Fruit fly (Drosophila melanogaster) whole organism, embryonic: Measurements from ENCODE around the gene TfIIA-S.

Experiments
- CG10366 ChIP-seq: fragments of 200-800 bp; sonication (Bioruptor generic); IDR thresholded peaks from 2 replicates; pipeline ENCODE4 v1.3.6; 2022; ENCODE audit warnings: missing biosample characterization, missing genetic modification characterization
- CG10462 ChIP-seq: fragments of 200-800 bp; sonication (Bioruptor generic); optimal IDR thresholded peaks from 2 replicates; lab custom pipeline; 2016; ENCODE audit warnings: missing biosample characterization, missing genetic modification characterization
- CG10959 ChIP-seq: fragments of 200-800 bp; sonication (Bioruptor generic); IDR thresholded peaks from 2 replicates; pipeline ENCODE4 v1.3.6; 2022; ENCODE audit warnings: missing biosample characterization, missing genetic modification characterization
- CG10979 ChIP-seq: fragments of 200-800 bp; sonication (Bioruptor generic); optimal IDR thresholded peaks from 2 replicates; lab custom pipeline; 2018; ENCODE audit warnings: missing biosample characterization, mild to moderate bottlenecking, missing genetic modification characterization, moderate library complexity
- CG11456 ChIP-seq: fragments of 200-800 bp; sonication (Bioruptor generic); IDR thresholded peaks from 3 replicates; pipeline ENCODE4 v1.3.6; 2022; ENCODE audit warnings: missing biosample characterization, missing genetic modification characterization
- CG11504 ChIP-seq: fragments of 200-800 bp; sonication (Bioruptor generic); optimal IDR thresholded peaks from 3 replicates; lab custom pipeline; 2019; ENCODE audit warnings: missing biosample characterization, mild to moderate bottlenecking, missing genetic modification characterization, moderate library complexity
- CG12219 ChIP-seq: fragments of 200-800 bp; sonication (Bioruptor generic); optimal IDR thresholded peaks from 3 replicates; lab custom pipeline; 2018; ENCODE audit warnings: missing biosample characterization, mild to moderate bottlenecking, missing genetic modification characterization
- CG12391 ChIP-seq: fragments of 200-800 bp; sonication (Bioruptor generic); optimal IDR thresholded peaks from 3 replicates; lab custom pipeline; 2018; ENCODE audit warnings: missing biosample characterization, mild to moderate bottlenecking, missing genetic modification characterization, moderate library complexity
- CG1603 ChIP-seq: fragments of 200-800 bp; sonication (Bioruptor generic); optimal IDR thresholded peaks from 2 replicates; lab custom pipeline; 2019; ENCODE audit warnings: missing biosample characterization, mild to moderate bottlenecking, missing genetic modification characterization, moderate library complexity
- CG18262 ChIP-seq: fragments of 200-800 bp; optimal IDR thresholded peaks from 3 replicates; lab custom pipeline; 2019; ENCODE audit warnings: missing biosample characterization, mild to moderate bottlenecking, missing genetic modification characterization, moderate library complexity
- CG2199 ChIP-seq: fragments of 200-800 bp; sonication (Bioruptor generic); IDR thresholded peaks from 3 replicates; pipeline ENCODE4 v1.3.6; 2022; ENCODE audit warnings: missing biosample characterization, missing genetic modification characterization
- CG2678 ChIP-seq: fragments of 200-800 bp; sonication (Bioruptor generic); optimal IDR thresholded peaks from 3 replicates; lab custom pipeline; 2019; ENCODE audit warnings: missing biosample characterization, mild to moderate bottlenecking, missing genetic modification characterization, moderate library complexity
- CG2712 ChIP-seq: fragments of 200-800 bp; optimal IDR thresholded peaks from 3 replicates; lab custom pipeline; 2019; ENCODE audit warnings: missing biosample characterization, mild to moderate bottlenecking, missing genetic modification characterization, moderate library complexity
- CG4328 ChIP-seq: fragments of 200-800 bp; sonication (Bioruptor generic); optimal IDR thresholded peaks from 3 replicates; lab custom pipeline; 2017; ENCODE audit warnings: missing biosample characterization, missing genetic modification reagents, missing genetic modification characterization
- CG6689 ChIP-seq: fragments of 200-800 bp; sonication (Bioruptor generic); IDR thresholded peaks from 2 replicates; pipeline ENCODE4 v1.3.6; 2022; ENCODE audit warnings: missing biosample characterization, missing genetic modification characterization
- CG7839 ChIP-seq: fragments of 200-800 bp; sonication (Bioruptor generic); optimal IDR thresholded peaks from 3 replicates; lab custom pipeline; 2018; ENCODE audit warnings: missing biosample characterization, mild to moderate bottlenecking, missing genetic modification characterization, moderate library complexity
- CG9727 ChIP-seq: fragments of 200-800 bp; sonication (Bioruptor generic); optimal IDR thresholded peaks from 3 replicates; lab custom pipeline; 2017; ENCODE audit warnings: missing biosample characterization, mild to moderate bottlenecking, missing genetic modification characterization
- CTCF ChIP-seq: fragments of 200-800 bp; sonication (Bioruptor generic); optimal IDR thresholded peaks from 2 replicates; lab custom pipeline; 2017; ENCODE audit warnings: missing biosample characterization, mild to moderate bottlenecking, missing genetic modification characterization, moderate library complexity
- Camta ChIP-seq: fragments of 200-800 bp; sonication (Bioruptor generic); optimal IDR thresholded peaks from 2 replicates; lab custom pipeline; 2016; ENCODE audit warnings: missing biosample characterization, missing genetic modification characterization
- D19A ChIP-seq: fragments of 200-800 bp; optimal IDR thresholded peaks from 3 replicates; lab custom pipeline; 2019; ENCODE audit warnings: missing biosample characterization, mild to moderate bottlenecking, missing genetic modification characterization, moderate library complexity
- D19B ChIP-seq: fragments of 200-800 bp; sonication (Bioruptor generic); optimal IDR thresholded peaks from 2 replicates; lab custom pipeline; 2017; ENCODE audit warnings: missing biosample characterization, mild to moderate bottlenecking, missing genetic modification characterization
- Deaf1 ChIP-seq: fragments of 200-800 bp; optimal IDR thresholded peaks from 3 replicates; lab custom pipeline; 2019; ENCODE audit warnings: missing biosample characterization, mild to moderate bottlenecking, missing genetic modification characterization, moderate library complexity
- Doc3 ChIP-seq: fragments of 200-800 bp; sonication (Bioruptor generic); IDR thresholded peaks from 3 replicates; pipeline ENCODE4 v1.3.6; 2022; ENCODE audit warnings: missing biosample characterization, missing genetic modification characterization; ENCODE audit not compliant: partially characterized antibody
- Dp ChIP-seq: fragments of 200-800 bp; sonication (Bioruptor generic); optimal IDR thresholded peaks from 2 replicates; lab custom pipeline; 2018; ENCODE audit warnings: missing biosample characterization, mild to moderate bottlenecking, missing genetic modification characterization, moderate library complexity
- Elba2 ChIP-seq: fragments of 200-800 bp; sonication (Bioruptor generic); optimal IDR thresholded peaks from 3 replicates; lab custom pipeline; 2016; ENCODE audit warnings: missing biosample characterization, missing genetic modification characterization
- Ets65A ChIP-seq: fragments of 200-800 bp; sonication (Bioruptor generic); peaks from one replicate; lab custom pipeline; 2016; ENCODE audit warnings: missing biosample characterization, missing genetic modification characterization
- Hsf ChIP-seq: fragments of 200-800 bp; sonication (Bioruptor generic); optimal IDR thresholded peaks from 3 replicates; lab custom pipeline; 2016; ENCODE audit warnings: missing biosample characterization, missing genetic modification characterization
- Pdp1 ChIP-seq, 2 experiments: fragments of 200-800 bp; sonication (Bioruptor generic); optimal IDR thresholded peaks; 3 replicates each; lab custom pipeline; 2016; ENCODE audit warnings: missing biosample characterization in 2 of 2, missing genetic modification characterization in 2 of 2, mild to moderate bottlenecking in 1 of 2, moderate library complexity in 1 of 2
- Rx ChIP-seq: fragments of 200-800 bp; sonication (Bioruptor generic); IDR thresholded peaks from 2 replicates; pipeline ENCODE4 v1.3.6; 2022; ENCODE audit warnings: missing biosample characterization, missing genetic modification characterization
- Sox102F ChIP-seq: fragments of 200-800 bp; sonication (Bioruptor generic); optimal IDR thresholded peaks from 2 replicates; lab custom pipeline; 2018; ENCODE audit warnings: missing biosample characterization, mild to moderate bottlenecking, missing genetic modification characterization, moderate library complexity
- TFAM ChIP-seq: fragments of 200-800 bp; sonication (Bioruptor generic); optimal IDR thresholded peaks from 2 replicates; lab custom pipeline; 2017; ENCODE audit warnings: missing biosample characterization, missing genetic modification characterization, inconsistent platforms
- Xrp1 ChIP-seq: fragments of 200-800 bp; sonication (Bioruptor generic); IDR thresholded peaks from 2 replicates; pipeline ENCODE4 v1.3.6; 2022; ENCODE audit warnings: missing biosample characterization, missing genetic modification characterization
- ase ChIP-seq: fragments of 200-800 bp; sonication (Bioruptor generic); IDR thresholded peaks from 3 replicates; pipeline ENCODE4 v1.3.6; 2022; ENCODE audit warnings: missing biosample characterization, missing genetic modification characterization
- bab2 ChIP-seq: fragments of 200-800 bp; sonication (Bioruptor generic); optimal IDR thresholded peaks from 2 replicates; lab custom pipeline; 2016; ENCODE audit warnings: missing biosample characterization, missing genetic modification characterization
- bsh ChIP-seq, 2 experiments: fragments of 200-800 bp; sonication (Bioruptor generic); optimal IDR thresholded peaks; 2 replicates each; lab custom pipeline; 2017 to 2018; ENCODE audit warnings: mild to moderate bottlenecking in 2 of 2, missing biosample characterization in 2 of 2, missing genetic modification characterization in 2 of 2, moderate library complexity in 1 of 2
- danr ChIP-seq: fragments of 200-800 bp; sonication (Bioruptor generic); IDR thresholded peaks from 2 replicates; pipeline ENCODE4 v1.3.6; 2022; ENCODE audit warnings: missing biosample characterization, missing genetic modification characterization
- dmrt11E ChIP-seq: fragments of 200-800 bp; sonication (Bioruptor generic); optimal IDR thresholded peaks from 3 replicates; lab custom pipeline; 2018; ENCODE audit warnings: missing biosample characterization, mild to moderate bottlenecking, missing genetic modification characterization, moderate library complexity
- fd102C ChIP-seq: fragments of 200-800 bp; sonication (Bioruptor generic); optimal IDR thresholded peaks from 2 replicates; lab custom pipeline; 2018; ENCODE audit warnings: missing biosample characterization, mild to moderate bottlenecking, missing genetic modification characterization, moderate library complexity
- fd96Cb ChIP-seq: fragments of 200-800 bp; sonication (Bioruptor generic); optimal IDR thresholded peaks from 2 replicates; lab custom pipeline; 2018; ENCODE audit warnings: missing biosample characterization, mild to moderate bottlenecking, missing genetic modification characterization, moderate library complexity
- gem ChIP-seq: fragments of 200-800 bp; sonication (Bioruptor generic); optimal IDR thresholded peaks from 2 replicates; lab custom pipeline; 2019; ENCODE audit warnings: missing biosample characterization, mild to moderate bottlenecking, missing genetic modification characterization, moderate library complexity
- grn ChIP-seq: fragments of 200-800 bp; sonication (Bioruptor generic); optimal IDR thresholded peaks from 3 replicates; lab custom pipeline; 2017; ENCODE audit warnings: missing biosample characterization, missing genetic modification characterization
- hb ChIP-seq: fragments of 200-800 bp; sonication (Bioruptor generic); IDR thresholded peaks from 3 replicates; pipeline ENCODE4 v1.3.6; 2022; ENCODE audit warnings: missing biosample characterization, missing genetic modification characterization; ENCODE audit not compliant: partially characterized antibody
- lab ChIP-seq: fragments of 200-800 bp; sonication (Bioruptor generic); optimal IDR thresholded peaks from 3 replicates; lab custom pipeline; 2017; ENCODE audit warnings: missing biosample characterization, missing genetic modification characterization, mild to moderate bottlenecking, moderate library complexity, missing genetic modification reagents
- p53 ChIP-seq: fragments of 200-800 bp; sonication (Bioruptor generic); optimal IDR thresholded peaks from 2 replicates; lab custom pipeline; 2016; ENCODE audit warnings: missing biosample characterization, missing genetic modification characterization
- pnt ChIP-seq: fragments of 200-800 bp; sonication (Bioruptor generic); optimal IDR thresholded peaks from 3 replicates; lab custom pipeline; 2016; ENCODE audit warnings: missing biosample characterization, missing genetic modification characterization
- prd ChIP-seq, 3 experiments: fragments of >200 bp in 2 of 3; fragments of 200-800 bp in 1 of 3; sonication (Bioruptor generic) in 1 of 3; optimal IDR thresholded peaks in 2 of 3; IDR thresholded peaks in 1 of 3; 2 replicates in 2 of 3; 3 replicates in 1 of 3; pipeline versions ENCODE4 v1.3.6 to Lab custom; 2017 to 2022; ENCODE audit warnings: missing biosample characterization in 1 of 3, missing genetic modification characterization in 1 of 3
- repo ChIP-seq: fragments of 200-800 bp; sonication (Bioruptor generic); optimal IDR thresholded peaks from 2 replicates; lab custom pipeline; 2016; ENCODE audit warnings: missing biosample characterization, missing genetic modification characterization
- sisA ChIP-seq: fragments of 200-800 bp; sonication (Bioruptor generic); IDR thresholded peaks from 2 replicates; pipeline ENCODE4 v1.3.6; 2022; ENCODE audit warnings: missing biosample characterization, missing genetic modification characterization
- so ChIP-seq: fragments of 200-800 bp; sonication (Bioruptor generic); IDR thresholded peaks from 3 replicates; pipeline ENCODE4 v1.3.6; 2022; ENCODE audit warnings: missing biosample characterization, missing genetic modification characterization
- sug ChIP-seq: fragments of 200-800 bp; optimal IDR thresholded peaks from 2 replicates; lab custom pipeline; 2019; ENCODE audit warnings: missing biosample characterization, mild to moderate bottlenecking, missing genetic modification characterization, moderate library complexity
- zf30C ChIP-seq: fragments of 200-800 bp; sonication (Bioruptor generic); optimal IDR thresholded peaks from 3 replicates; lab custom pipeline; 2018; ENCODE audit warnings: missing biosample characterization, mild to moderate bottlenecking, missing genetic modification characterization

The TfIIA-S gene

DNA sequence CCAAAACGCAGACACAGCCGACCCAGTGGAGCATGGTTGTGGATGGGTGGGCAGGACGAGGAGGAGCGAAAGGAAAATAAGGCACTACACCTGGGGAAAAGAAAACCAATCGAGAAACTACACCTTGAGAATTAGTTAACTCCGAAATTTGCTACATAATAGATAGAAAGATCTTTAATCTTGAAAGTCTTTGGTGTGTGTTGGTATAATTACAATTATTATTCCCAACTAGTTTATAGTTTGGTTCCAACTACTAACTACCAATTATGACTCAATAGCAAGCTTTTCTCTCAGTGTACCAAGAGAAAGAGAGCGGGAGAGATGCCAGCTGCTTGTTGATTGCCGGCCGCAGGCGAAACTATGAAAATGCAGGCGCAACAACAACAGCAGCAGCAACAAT is 16.7 kb downstream of the TfIIA-S start (continued):
- peak; percentile 4 for TF ChIP-seq Hsf (GFP tag; lab: Kevin White, UChicago)
- TF ChIP-seq prd (optimal IDR thresholded peaks at IDR 0.05; lab: Kevin White, UChicago) = no peak
- peak; percentile 52; the same call in 2 of the 3 replicates for TF ChIP-seq prd (GFP tag; IDR thresholded peaks at IDR 0.05; lab: Robert Waterston, UW)
- no peak for TF ChIP-seq CG11456
- TF ChIP-seq Deaf1 (tag; lab: Kevin White, UChicago) = no peak
- no peak for TF ChIP-seq ase (GFP tag; lab: Robert Waterston, UW)
- TF ChIP-seq CG18262 (tag; lab: Kevin White, UChicago) = peak; percentile 17
- TF ChIP-seq gem = peak; percentile 37
- TF ChIP-seq Ets65A = peak; percentile 74
- no peak for TF ChIP-seq TFAM
- TF ChIP-seq p53 = no peak
- no peak for TF ChIP-seq CG10462 (GFP tag; lab: Kevin White, UChicago)
- 0 out of 2 replicates have a peak, but pooled peaks have one; percentile 10 for TF ChIP-seq CG6689 (GFP tag; lab: Robert Waterston, UW)
- peak; percentile 35 for TF ChIP-seq dmrt11E
- peak; percentile 24 for TF ChIP-seq CG7839 (tag; lab: Kevin White, UChicago)
- no peak for TF ChIP-seq danr
- no peak for TF ChIP-seq Rx (GFP tag; lab: Robert Waterston, UW)
- peak; percentile 38 for TF ChIP-seq CG11504 (tag; lab: Kevin White, UChicago)
- no peak for TF ChIP-seq CG10959 (GFP tag; lab: Robert Waterston, UW)
- TF ChIP-seq Elba2 (GFP tag; lab: Kevin White, UChicago) = no peak
- no peak for TF ChIP-seq CG2199 (GFP tag; lab: Robert Waterston, UW)
- peak; percentile 28 for TF ChIP-seq CG10979
- TF ChIP-seq fd102C = no peak
- no peak for TF ChIP-seq CG10366 (GFP tag; lab: Robert Waterston, UW)
- TF ChIP-seq pnt (GFP tag; lab: Kevin White, UChicago) = no peak
- no peak for TF ChIP-seq so (GFP tag; lab: Robert Waterston, UW)
- TF ChIP-seq sisA = 0 out of 2 replicates have a peak, but pooled peaks have one; percentile 35
- peak; percentile 14 for TF ChIP-seq CG12391
- TF ChIP-seq Sox102F (GFP tag; lab: Kevin White, UChicago) = peak; percentile 24
- TF ChIP-seq grn (GFP tag; lab: Kevin White, UChicago) = no peak
- TF ChIP-seq Xrp1 = peak; percentile 34; the same call in 1 of the 2 replicates
- no peak for TF ChIP-seq hb (GFP tag; lab: Robert Waterston, UW)
- TF ChIP-seq bsh (GFP tag; optimal IDR thresholded peaks at IDR 0.05; lab: Kevin White, UChicago) = peak; percentile 11 to 45
- TF ChIP-seq CG4328 (GFP tag; lab: Kevin White, UChicago) = no peak
- TF ChIP-seq Camta = no peak
- no peak for TF ChIP-seq Dp
- TF ChIP-seq sug (tag; lab: Kevin White, UChicago) = no peak
- peak; percentile 27 for TF ChIP-seq CG2678
- TF ChIP-seq Doc3 = no peak
- peak; percentile 2 for TF ChIP-seq CG9727
- no peak for TF ChIP-seq D19B (GFP tag; lab: Kevin White, UChicago)
- TF ChIP-seq fd96Cb (tag; lab: Kevin White, UChicago) = peak; percentile 21
- TF ChIP-seq repo (GFP tag; lab: Kevin White, UChicago) = no peak
- TF ChIP-seq CG2712 = peak; percentile 31
- TF ChIP-seq lab = no peak
- peak; percentile 9 for TF ChIP-seq zf30C (GFP tag; lab: Kevin White, UChicago)
- peak in 1 of 2 experiments; percentile 0 for TF ChIP-seq Pdp1 (GFP tag; optimal IDR thresholded peaks at IDR 0.05; lab: Kevin White, UChicago)
- peak; percentile 28 for TF ChIP-seq bab2 (GFP tag; lab: Kevin White, UChicago)
- no peak for TF ChIP-seq CG12219 (GFP tag; lab: Kevin White, UChicago)
- TF ChIP-seq CTCF = no peak
- TF ChIP-seq D19A (tag; lab: Kevin White, UChicago) = no peak
- TF ChIP-seq CG1603 (tag; lab: Kevin White, UChicago) = peak; percentile 36
